Worm (Caenorhabditis elegans) whole organism, L4 larva: ENCODE data around the gene F59A6.11.

ENCODE experiments used
- F37D6.2 ChIP-seq: sonication (generic microtip); optimal IDR thresholded peaks from 2 replicates; lab custom pipeline; 2016; ENCODE audit warnings: mild to moderate bottlenecking, missing genetic modification characterization, missing compliant biosample characterization
- T26A8.4 ChIP-seq: fragments of 200-800 bp; sonication (Bioruptor generic); IDR thresholded peaks from 2 replicates; pipeline ENCODE4 v1.3.6; 2022; ENCODE audit warnings: missing genetic modification characterization, missing compliant biosample characterization
- Y48G9A.11 ChIP-seq: fragments of 200-800 bp; sonication (Bioruptor generic); IDR thresholded peaks from 2 replicates; pipeline ENCODE4 v1.3.6; 2022; ENCODE audit warnings: missing genetic modification reagents, missing genetic modification characterization, missing compliant biosample characterization
- Y5F2A.4 ChIP-seq: fragments of 200-800 bp; sonication (Bioruptor generic); optimal IDR thresholded peaks from 2 replicates; lab custom pipeline; 2018; ENCODE audit warnings: mild to moderate bottlenecking, missing genetic modification characterization, missing compliant biosample characterization
- ZK546.5 ChIP-seq, 2 experiments: sonication (generic microtip); optimal IDR thresholded peaks; 2 replicates each; lab custom pipeline; 2017; ENCODE audit warnings: missing biosample characterization in 2 of 2, missing genetic modification characterization in 2 of 2
- aha-1 ChIP-seq: fragments of 150-350 bp; peaks from one replicate; lab custom pipeline; 2014; ENCODE audit warnings: missing biosample characterization, missing genetic modification characterization
- arid-1 ChIP-seq: fragments of 200-800 bp; sonication (Bioruptor generic); conservative IDR thresholded peaks from 2 replicates; pipeline ENCODE4 v1.3.6; 2022; ENCODE audit warnings: missing genetic modification reagents, missing genetic modification characterization, missing compliant biosample characterization
- ceh-28 ChIP-seq: fragments of 150-350 bp; optimal IDR thresholded peaks from 2 replicates; lab custom pipeline; 2014; ENCODE audit warnings: missing biosample characterization, missing genetic modification reagents, missing genetic modification characterization
- ces-1 ChIP-seq: fragments of 150-350 bp; sonication (generic microtip); optimal IDR thresholded peaks from 4 replicates; lab custom pipeline; 2014; ENCODE audit warnings: missing biosample characterization, missing genetic modification reagents, missing genetic modification characterization
- ctbp-1 ChIP-seq: fragments of 200-800 bp; sonication (Bioruptor generic); IDR thresholded peaks from 2 replicates; pipeline ENCODE4 v1.3.6; 2022; ENCODE audit warnings: missing genetic modification reagents, missing genetic modification characterization, missing compliant biosample characterization
- daf-12 ChIP-seq: fragments of 150-350 bp; optimal IDR thresholded peaks from 2 replicates; lab custom pipeline; 2014; ENCODE audit warnings: missing biosample characterization, missing genetic modification reagents, missing genetic modification characterization
- daf-16 ChIP-seq, 3 experiments: sonication (generic microtip); optimal IDR thresholded peaks; 2 replicates each; lab custom pipeline; 2016 to 2017; ENCODE audit warnings: missing genetic modification characterization in 3 of 3, missing genetic modification reagents in 3 of 3, mild to moderate bottlenecking in 2 of 3, missing compliant biosample characterization in 2 of 3, missing biosample characterization in 1 of 3, moderate library complexity in 1 of 3
- dmd-6 ChIP-seq: fragments of 200-800 bp; sonication (Bioruptor generic); IDR thresholded peaks from 2 replicates; pipeline ENCODE4 v1.3.6; 2022; ENCODE audit warnings: missing genetic modification reagents, missing genetic modification characterization, missing compliant biosample characterization
- dmd-9 ChIP-seq: fragments of 200-800 bp; sonication (Bioruptor generic); IDR thresholded peaks from 2 replicates; pipeline ENCODE4 v1.3.6; 2022; ENCODE audit warnings: missing genetic modification reagents, missing genetic modification characterization, missing compliant biosample characterization
- dpl-1 ChIP-seq: fragments of 150-350 bp; optimal IDR thresholded peaks from 2 replicates; lab custom pipeline; 2014; ENCODE audit warnings: missing biosample characterization, missing genetic modification reagents, missing genetic modification characterization
- duxl-1 ChIP-seq: sonication (generic microtip); optimal IDR thresholded peaks from 2 replicates; lab custom pipeline; 2016; ENCODE audit warnings: mild to moderate bottlenecking, missing genetic modification characterization, moderate library complexity, missing compliant biosample characterization; ENCODE audit not compliant: poor library complexity
- dve-1 ChIP-seq: sonication (generic microtip); optimal IDR thresholded peaks from 2 replicates; lab custom pipeline; 2017; ENCODE audit warnings: antibody characterized with exemption, mild to moderate bottlenecking, missing genetic modification characterization, missing compliant biosample characterization; ENCODE audit not compliant: insufficient read depth
- fkh-10 ChIP-seq: fragments of 150-350 bp; optimal IDR thresholded peaks from 2 replicates; lab custom pipeline; 2014; ENCODE audit warnings: missing biosample characterization, missing genetic modification reagents, missing genetic modification characterization
- hlh-11 ChIP-seq: fragments of 200-800 bp; sonication (Bioruptor generic); optimal IDR thresholded peaks from 2 replicates; lab custom pipeline; 2018; ENCODE audit warnings: mild to moderate bottlenecking, missing genetic modification characterization, missing compliant biosample characterization
- hlh-30 ChIP-seq: sonication (generic microtip); optimal IDR thresholded peaks from 2 replicates; lab custom pipeline; 2017; ENCODE audit warnings: antibody characterized with exemption, mild to moderate bottlenecking, missing genetic modification characterization, missing compliant biosample characterization; ENCODE audit not compliant: insufficient read depth
- hmg-1.1 ChIP-seq: fragments of 200-800 bp; sonication (Bioruptor generic); IDR thresholded peaks from 2 replicates; pipeline ENCODE4 v1.3.6; 2022; ENCODE audit warnings: missing genetic modification reagents, missing genetic modification characterization, missing compliant biosample characterization
- lim-7 ChIP-seq: fragments of 200-800 bp; sonication (Bioruptor generic); IDR thresholded peaks from 2 replicates; pipeline ENCODE4 v1.3.6; 2022; ENCODE audit warnings: missing genetic modification characterization, missing compliant biosample characterization
- lin-1 ChIP-seq: fragments of 200-800 bp; sonication (Bioruptor generic); IDR thresholded peaks from 2 replicates; pipeline ENCODE4 v1.3.6; 2022; ENCODE audit warnings: missing genetic modification reagents, missing genetic modification characterization, missing compliant biosample characterization
- lin-15B ChIP-seq: fragments of 150-350 bp; sonication (generic microtip); optimal IDR thresholded peaks from 3 replicates; lab custom pipeline; 2014; ENCODE audit warnings: missing biosample characterization, missing genetic modification characterization
- lin-38 ChIP-seq: fragments of 200-800 bp; sonication (Bioruptor generic); IDR thresholded peaks from 2 replicates; pipeline ENCODE4 v1.3.6; 2022; ENCODE audit warnings: missing genetic modification reagents, missing genetic modification characterization, missing compliant biosample characterization
- lir-3 ChIP-seq: sonication (generic microtip); optimal IDR thresholded peaks from 2 replicates; lab custom pipeline; 2016; ENCODE audit warnings: mild to moderate bottlenecking, missing genetic modification characterization, missing compliant biosample characterization
- lsy-2 ChIP-seq, 2 experiments: fragments of 150-350 bp in 1 of 2; sonication (generic microtip) in 1 of 2; optimal IDR thresholded peaks; 2 replicates each; lab custom pipeline; 2014 to 2017; ENCODE audit warnings: missing biosample characterization in 2 of 2, missing genetic modification characterization in 2 of 2
- madf-5 ChIP-seq, 2 experiments: fragments of 200-800 bp; sonication (Bioruptor generic); IDR thresholded peaks; 2 replicates each; pipeline ENCODE4 v1.3.6; 2022; ENCODE audit warnings: missing compliant biosample characterization in 2 of 2, missing genetic modification characterization in 2 of 2
- mdl-1 ChIP-seq, 2 experiments: fragments of 150-350 bp in 1 of 2; sonication (generic microtip) in 1 of 2; optimal IDR thresholded peaks; 2 replicates each; lab custom pipeline; 2014 to 2017; ENCODE audit warnings: missing biosample characterization in 2 of 2, missing genetic modification characterization in 2 of 2
- mes-2 ChIP-seq: sonication (generic microtip); optimal IDR thresholded peaks from 2 replicates; lab custom pipeline; 2016; ENCODE audit warnings: missing genotype, mild to moderate bottlenecking, missing genetic modification characterization, missing compliant biosample characterization; ENCODE audit not compliant: poor library complexity, severe bottlenecking
- mxl-3 ChIP-seq: fragments of 200-800 bp; sonication (Bioruptor generic); optimal IDR thresholded peaks from 2 replicates; lab custom pipeline; 2018; ENCODE audit warnings: mild to moderate bottlenecking, missing genetic modification characterization, missing compliant biosample characterization
- nhr-10 ChIP-seq: fragments of 150-350 bp; optimal IDR thresholded peaks from 2 replicates; lab custom pipeline; 2014; ENCODE audit warnings: missing biosample characterization, missing genetic modification characterization
- nhr-25 ChIP-seq: sonication (generic microtip); optimal IDR thresholded peaks from 2 replicates; lab custom pipeline; 2017; ENCODE audit warnings: missing genetic modification characterization, mild to moderate bottlenecking, missing compliant biosample characterization, antibody characterized with exemption, moderate library complexity, borderline replicate concordance; ENCODE audit not compliant: insufficient read depth
- nhr-28 ChIP-seq: fragments of 150-350 bp; optimal IDR thresholded peaks from 2 replicates; lab custom pipeline; 2014; ENCODE audit warnings: missing biosample characterization, missing genetic modification characterization
- nhr-42 ChIP-seq: fragments of 200-800 bp; sonication (Bioruptor generic); IDR thresholded peaks from 2 replicates; pipeline ENCODE4 v1.3.6; 2022; ENCODE audit warnings: missing genetic modification characterization, missing compliant biosample characterization
- nhr-6 ChIP-seq: fragments of 150-350 bp; optimal IDR thresholded peaks from 2 replicates; lab custom pipeline; 2014; ENCODE audit warnings: missing biosample characterization, missing genetic modification characterization
- snpc-4 ChIP-seq: fragments of 150-350 bp; optimal IDR thresholded peaks from 2 replicates; lab custom pipeline; 2014; ENCODE audit warnings: missing biosample characterization, missing genetic modification characterization
- unc-130 ChIP-seq: sonication (generic microtip); optimal IDR thresholded peaks from 2 replicates; lab custom pipeline; 2016; ENCODE audit warnings: missing genetic modification reagents, missing genetic modification characterization, missing compliant biosample characterization
- unc-62 ChIP-seq, 3 experiments: fragments of 150-350 bp in 1 of 3; sonication (generic microtip); optimal IDR thresholded peaks in 2 of 3; peaks in 1 of 3; 1 replicate in 1 of 3; 2 replicates in 2 of 3; lab custom pipeline; 2014 to 2017; ENCODE audit warnings: missing biosample characterization in 3 of 3, missing genetic modification characterization in 3 of 3, missing genetic modification reagents in 3 of 3, missing genotype in 1 of 3
- ztf-11 ChIP-seq: fragments of 150-350 bp; optimal IDR thresholded peaks from 2 replicates; lab custom pipeline; 2014; ENCODE audit warnings: missing biosample characterization, missing genetic modification characterization
- ztf-7 ChIP-seq: fragments of 150-350 bp; optimal IDR thresholded peaks from 2 replicates; lab custom pipeline; 2014; ENCODE audit warnings: missing biosample characterization, missing genetic modification characterization

Gene F59A6.11

ce11 chrII:4998657-4999056, at the start of gene F59A6.11:
F59A6.11 (minus strand) TSS chrII:4998757.
- no peak for TF ChIP-seq ces-1 (GFP tag; lab: Kevin White, UChicago)

DNA sequence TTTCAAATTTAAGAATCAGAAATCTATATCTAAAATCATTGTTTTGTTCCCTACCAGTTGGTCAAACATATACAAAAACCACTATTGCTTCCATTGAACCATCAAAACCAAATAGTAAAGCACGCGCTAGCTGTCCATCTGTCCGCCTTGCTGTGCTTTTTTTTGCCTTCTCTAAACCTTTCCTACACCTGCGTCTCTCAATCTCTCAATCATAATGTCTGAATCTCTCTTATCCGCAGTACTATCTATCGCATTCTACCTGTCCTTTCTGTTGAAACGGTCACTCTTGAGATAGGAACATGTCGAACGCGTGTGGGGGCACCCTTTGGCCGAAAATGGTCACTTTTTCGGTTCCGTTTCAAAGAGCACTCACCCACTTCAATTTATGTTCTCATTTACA, 48.7 kb upstream of the F59A6.11 start:
- TF ChIP-seq dpl-1 (GFP tag; lab: Kevin White, UChicago): no peak
- TF ChIP-seq aha-1 (tag; lab: Kevin White, UChicago): peak; percentile 70
- TF ChIP-seq mdl-1 (tag; optimal IDR thresholded peaks at IDR 0.05; lab: Kevin White, UChicago): peak; percentile 34 to 63
- TF ChIP-seq dve-1: peak; percentile 2
- TF ChIP-seq hmg-1.1 (GFP tag; lab: Robert Waterston, UW): no peak
- TF ChIP-seq lsy-2 (tag; optimal IDR thresholded peaks at IDR 0.05; lab: Kevin White, UChicago): peak in 1 of 2 experiments; percentile 40
- no peak for TF ChIP-seq nhr-42 (GFP tag; lab: Robert Waterston, UW)
- TF ChIP-seq dmd-6 (GFP tag; lab: Robert Waterston, UW): peak; percentile 14; the same call in 1 of the 2 replicates
- peak; percentile 90 for TF ChIP-seq mxl-3 (GFP tag; lab: Kevin White, UChicago)
- no peak for TF ChIP-seq ztf-7 (tag; lab: Kevin White, UChicago)
- TF ChIP-seq nhr-25 (tag; lab: Kevin White, UChicago): peak; percentile 33
- no peak for TF ChIP-seq duxl-1 (tag; lab: Kevin White, UChicago)
- peak; percentile 4 for TF ChIP-seq mes-2 (tag; lab: Kevin White, UChicago)
- TF ChIP-seq hlh-11 (tag; lab: Kevin White, UChicago): peak; percentile 64
- peak; percentile 74 for TF ChIP-seq nhr-6 (tag; lab: Kevin White, UChicago)
- TF ChIP-seq ceh-28 (tag; lab: Kevin White, UChicago): no peak
- peak; percentile 54 for TF ChIP-seq nhr-28 (tag; lab: Kevin White, UChicago)
- peak; percentile 65 for TF ChIP-seq hlh-30 (tag; lab: Kevin White, UChicago)

DNA sequence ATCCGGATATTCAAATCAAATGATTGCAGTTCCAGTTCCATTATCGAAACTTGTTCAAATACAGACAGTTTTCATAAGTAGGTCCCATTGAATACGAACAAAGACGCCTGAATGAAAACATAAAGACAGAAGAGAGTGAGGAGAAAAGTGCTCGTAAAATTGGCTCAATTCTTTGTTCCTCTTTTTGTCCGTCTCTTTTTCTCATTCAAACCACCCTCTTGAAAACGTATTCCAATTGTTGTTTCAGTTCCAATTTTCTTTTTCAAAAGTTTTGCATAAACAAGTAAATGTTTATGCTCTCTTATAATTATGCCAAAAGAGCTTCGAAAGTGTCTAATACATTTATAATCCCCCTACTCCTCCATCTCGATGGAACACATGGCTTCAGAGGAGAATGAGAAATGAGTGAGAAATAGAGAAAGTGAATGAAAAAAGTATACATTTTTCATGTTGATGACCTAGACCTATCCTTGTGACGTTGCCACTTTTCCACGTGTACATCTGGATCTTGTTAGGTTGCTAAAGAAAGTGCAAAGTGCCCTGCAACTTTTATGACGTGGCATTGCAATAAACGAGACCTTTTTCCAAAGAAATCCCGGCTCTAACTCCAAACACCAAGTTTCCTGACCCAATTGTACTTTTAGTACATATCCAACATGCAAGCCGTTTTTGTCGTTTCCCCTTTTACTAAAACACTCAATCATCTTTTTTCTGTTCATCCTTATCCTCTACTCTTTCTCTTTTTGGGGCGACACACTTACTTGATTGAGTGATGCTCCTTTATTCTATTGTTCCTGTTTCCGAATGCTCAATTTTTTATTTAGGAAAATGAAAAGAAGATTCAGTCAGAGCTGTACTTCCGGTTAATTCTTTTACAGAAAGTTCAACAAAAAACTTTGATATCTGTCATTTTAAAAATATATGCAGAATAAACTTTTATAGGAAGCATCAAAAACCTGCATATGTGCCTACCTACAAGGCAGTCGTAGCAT, 47.9 kb upstream of the F59A6.11 start:
- TF ChIP-seq ZK546.5 (tag; optimal IDR thresholded peaks at IDR 0.05; lab: Kevin White, UChicago) (no peak), ces-1 (GFP tag; lab: Kevin White, UChicago) (peak; percentile 57), mes-2 (tag; lab: Kevin White, UChicago) (no peak), hlh-11 (tag; lab: Kevin White, UChicago) (no peak), ztf-11 (tag; lab: Kevin White, UChicago) (no peak), lsy-2 (tag; optimal IDR thresholded peaks at IDR 0.05; lab: Kevin White, UChicago) (peak in 1 of 2 experiments; percentile 22), arid-1 (GFP tag; lab: Robert Waterston, UW) (no peak), hlh-30 (tag; lab: Kevin White, UChicago) (peak; percentile 51), dmd-9 (GFP tag; lab: Robert Waterston, UW) (no peak), lin-15B (tag; lab: Kevin White, UChicago) (no peak), lin-1 (GFP tag; lab: Robert Waterston, UW) (no peak), lir-3 (no peak), fkh-10 (GFP tag; lab: Kevin White, UChicago) (peak; percentile 77), Y5F2A.4 (GFP tag; lab: Kevin White, UChicago) (no peak), mdl-1 (tag; optimal IDR thresholded peaks at IDR 0.05; lab: Kevin White, UChicago) (peak in 1 of 2 experiments; percentile 18), unc-130 (no peak), snpc-4 (tag; lab: Kevin White, UChicago) (no peak), madf-5 (GFP tag; IDR thresholded peaks at IDR 0.05; lab: Robert Waterston, UW) (no peak), unc-62 (GFP tag; optimal IDR thresholded peaks at IDR 0.05 in 1 of 2; lab: Kevin White, UChicago) (peak in 1 of 2 experiments; percentile 81), unc-62 (tag; optimal IDR thresholded peaks at IDR 0.05; lab: Kevin White, UChicago) (no peak), dpl-1 (GFP tag; lab: Kevin White, UChicago) (no peak), F37D6.2 (tag; lab: Kevin White, UChicago) (no peak), T26A8.4 (GFP tag; lab: Robert Waterston, UW) (no peak), nhr-10 (tag; lab: Kevin White, UChicago) (no peak), daf-12 (no peak), Y48G9A.11 (GFP tag; lab: Robert Waterston, UW) (no peak), ctbp-1 (GFP tag; lab: Robert Waterston, UW) (no peak), nhr-28 (tag; lab: Kevin White, UChicago) (no peak), lim-7 (GFP tag; lab: Robert Waterston, UW) (no peak), lin-38 (GFP tag; lab: Robert Waterston, UW) (no peak), daf-16 (GFP tag; optimal IDR thresholded peaks at IDR 0.05; lab: Kevin White, UChicago) (no peak), daf-16 (tag; optimal IDR thresholded peaks at IDR 0.05; lab: Kevin White, UChicago) (no peak)
